Worm (Caenorhabditis elegans): ENCODE data around the gene sup-12.

Gene sup-12

ce11 chrX:3858355-3858754, 46.0 kb upstream of the sup-12 start (continued):
- TF ChIP-seq daf-8 (GFP tag; IDR thresholded peaks at IDR 0.05) (no peak), mes-2 (tag; optimal IDR thresholded peaks at IDR 0.05; ENCODE audit: poor library complexity, severe bottlenecking) (no peak), zfp-2 (tag; optimal IDR thresholded peaks at IDR 0.05) (no peak), attf-4 (tag; optimal IDR thresholded peaks at IDR 0.05) (no peak), ces-1 (GFP tag; optimal IDR thresholded peaks at IDR 0.05) (no peak)

ce11 chrX:3859449-3859848, 44.9 kb upstream of the sup-12 start:
- no peak for TF ChIP-seq egl-43 (GFP tag; IDR thresholded peaks at IDR 0.05)
- TF ChIP-seq unc-62 (GFP tag; optimal IDR thresholded peaks at IDR 0.05 in 1 of 2) = peak in 1 of 2 experiments; percentile 98
- TF ChIP-seq unc-62 (tag; optimal IDR thresholded peaks at IDR 0.05) = no peak
- TF ChIP-seq R02D3.7 (tag; optimal IDR thresholded peaks at IDR 0.05) = no peak
- TF ChIP-seq attf-4 (tag; optimal IDR thresholded peaks at IDR 0.05) = no peak
- no peak for TF ChIP-seq ama-1 (optimal IDR thresholded peaks at IDR 0.05)
- no peak for TF ChIP-seq lin-15B (tag; optimal IDR thresholded peaks at IDR 0.05)
- no peak for TF ChIP-seq unc-39 (tag; optimal IDR thresholded peaks at IDR 0.05)
- TF ChIP-seq mep-1 (tag; optimal IDR thresholded peaks at IDR 0.05) = no peak

ce11 chrX:3861294-3861693, 43.1 kb upstream of the sup-12 start:
- TF ChIP-seq daf-16 (GFP tag; optimal IDR thresholded peaks at IDR 0.05) (peak in 1 of 2 experiments; percentile 61), daf-16 (tag; optimal IDR thresholded peaks at IDR 0.05) (no peak), zip-2 (tag; optimal IDR thresholded peaks at IDR 0.05) (no peak)

ce11 chrX:3866197-3866596, 38.2 kb upstream of the sup-12 start:
- no peak for TF ChIP-seq nhr-6 (tag; optimal IDR thresholded peaks at IDR 0.05)
- TF ChIP-seq unc-62 (GFP tag; optimal IDR thresholded peaks at IDR 0.05 in 1 of 2) = peak in 1 of 2 experiments; percentile 24
- no peak for TF ChIP-seq unc-62 (tag; optimal IDR thresholded peaks at IDR 0.05)
- TF ChIP-seq ceh-82 (tag; optimal IDR thresholded peaks at IDR 0.05) = no peak
- no peak for TF ChIP-seq lin-39 (tag; optimal IDR thresholded peaks at IDR 0.05)
- TF ChIP-seq nhr-25 (tag; optimal IDR thresholded peaks at IDR 0.05; ENCODE audit: borderline replicate concordance, insufficient read depth) = no peak
- no peak for TF ChIP-seq daf-12 (tag; optimal IDR thresholded peaks at IDR 0.05)
- TF ChIP-seq R02D3.7 (tag; optimal IDR thresholded peaks at IDR 0.05) = no peak
- no peak for TF ChIP-seq nhr-48 (tag; optimal IDR thresholded peaks at IDR 0.05)
- no peak for TF ChIP-seq mxl-2 (GFP tag; conservative IDR thresholded peaks at IDR 0.05)
- TF ChIP-seq jun-1 (tag; optimal IDR thresholded peaks at IDR 0.05) = no peak
- TF ChIP-seq aha-1 (tag) = peak; percentile 95
- TF ChIP-seq dpl-1 (GFP tag; optimal IDR thresholded peaks at IDR 0.05) = no peak
- TF ChIP-seq hlh-30 (tag; optimal IDR thresholded peaks at IDR 0.05; ENCODE audit: insufficient read depth) = no peak
- no peak for TF ChIP-seq madf-9 (GFP tag; conservative IDR thresholded peaks at IDR 0.05)
- TF ChIP-seq F49E8.2 (tag; optimal IDR thresholded peaks at IDR 0.05; ENCODE audit: borderline replicate concordance) = no peak
- TF ChIP-seq mes-2 (tag; optimal IDR thresholded peaks at IDR 0.05; ENCODE audit: poor library complexity, severe bottlenecking) = no peak
- TF ChIP-seq daf-16 (GFP tag; optimal IDR thresholded peaks at IDR 0.05) = no peak
- TF ChIP-seq daf-16 (tag; optimal IDR thresholded peaks at IDR 0.05) = no peak

- no peak for TF ChIP-seq dpl-1 (GFP tag; optimal IDR thresholded peaks at IDR 0.05)
- peak; percentile 34 for TF ChIP-seq nhr-25 (tag; optimal IDR thresholded peaks at IDR 0.05; ENCODE audit: borderline replicate concordance, insufficient read depth)
- TF ChIP-seq unc-62 (GFP tag; optimal IDR thresholded peaks at IDR 0.05 in 1 of 2) = peak in 1 of 2 experiments; percentile 95
- no peak for TF ChIP-seq unc-62 (tag; optimal IDR thresholded peaks at IDR 0.05)
- no peak for TF ChIP-seq lin-1 (GFP tag; IDR thresholded peaks at IDR 0.05)
Measured at ce11 chrX:3867760-3868159, 36.6 kb upstream of the sup-12 start.

ce11 chrX:3871578-3872234, 32.7 kb upstream of the sup-12 start:
- no peak for TF ChIP-seq spr-3 (GFP tag; optimal IDR thresholded peaks at IDR 0.05)
- TF ChIP-seq aha-1 (tag) = peak; percentile 7
- peak; percentile 13 for TF ChIP-seq ces-1 (GFP tag; optimal IDR thresholded peaks at IDR 0.05)
- TF ChIP-seq dmd-8 (GFP tag; IDR thresholded peaks at IDR 0.05) = no peak
- TF ChIP-seq unc-130 (GFP tag; optimal IDR thresholded peaks at IDR 0.05) = no peak
- no peak for TF ChIP-seq set-16 (GFP tag; IDR thresholded peaks at IDR 0.05)
- TF ChIP-seq unc-39 (tag; optimal IDR thresholded peaks at IDR 0.05) = no peak
- TF ChIP-seq fkh-10 (GFP tag; optimal IDR thresholded peaks at IDR 0.05) = peak; percentile 77
- TF ChIP-seq nhr-76 (tag; optimal IDR thresholded peaks at IDR 0.05) = no peak
- TF ChIP-seq F37D6.2 (tag; optimal IDR thresholded peaks at IDR 0.05) = no peak
